Worm (Caenorhabditis elegans): ENCODE measurements around the gene atrn-1.

DNA sequence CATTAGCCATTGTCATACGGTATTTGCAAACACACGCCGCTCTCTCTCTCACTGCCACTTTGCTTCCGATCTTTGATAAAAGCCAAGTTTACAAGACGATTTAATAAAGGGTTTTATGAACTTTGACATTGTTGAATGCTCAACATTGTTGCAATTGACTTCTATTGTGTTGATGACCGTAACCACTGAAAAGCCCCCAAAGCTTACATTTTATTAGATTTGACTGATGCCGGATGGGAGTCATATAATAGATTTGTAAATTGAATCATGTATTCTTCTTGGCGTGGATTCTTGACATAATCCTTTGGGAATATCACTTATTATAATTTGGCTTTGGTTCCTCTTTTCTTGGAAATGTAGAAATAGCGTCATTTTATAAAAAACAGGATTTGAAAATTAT is 15.5 kb upstream of the atrn-1 start:
- TF ChIP-seq unc-62 (GFP tag; optimal IDR thresholded peaks at IDR 0.05) = no peak
- no peak for TF ChIP-seq lsy-27 (tag; optimal IDR thresholded peaks at IDR 0.05; ENCODE audit: borderline replicate concordance, insufficient read depth)
- no peak for TF ChIP-seq hmg-1.2 (GFP tag; IDR thresholded peaks at IDR 0.05)
- no peak for TF ChIP-seq B0035.1 (tag; optimal IDR thresholded peaks at IDR 0.05)
- no peak for TF ChIP-seq F23B12.7 (tag; optimal IDR thresholded peaks at IDR 0.05; ENCODE audit: insufficient read depth)
- TF ChIP-seq mcd-1 (GFP tag; IDR thresholded peaks at IDR 0.05) = no peak
- TF ChIP-seq repo-1 (tag; optimal IDR thresholded peaks at IDR 0.05) = no peak
- no peak for TF ChIP-seq F55B11.4 (tag; optimal IDR thresholded peaks at IDR 0.05; ENCODE audit: borderline replicate concordance, insufficient read depth)
- TF ChIP-seq nfyb-1 (GFP tag; IDR thresholded peaks at IDR 0.05) = no peak
- TF ChIP-seq bed-1 (GFP tag; IDR thresholded peaks at IDR 0.05) = no peak

All from whole organism, young adult.